Worm (Caenorhabditis elegans): ENCODE results near the gene F11G11.4.
A peak's percentile ranks its signal among the peaks of the same experiment; 100 is the strongest.
"Not testable (repeated sequence)": the region's sequence is repeated elsewhere in the genome, so short reads cannot be mapped to it uniquely, and the experiment has no call there.

Gene F11G11.4

ce11 chrII:4821739-4822138 lies 38.7 kb upstream of the F11G11.4 start, which contains the start of gene lact-5 (continued):
- no peak for TF ChIP-seq ceh-8 (GFP tag; optimal IDR thresholded peaks at IDR 0.05)
- TF ChIP-seq unc-98 (GFP tag; IDR thresholded peaks at IDR 0.05): no peak
- peak in 1 of 2 experiments; percentile 12 for TF ChIP-seq lsy-2 (tag; optimal IDR thresholded peaks at IDR 0.05)
- no peak for TF ChIP-seq zag-1 (tag; optimal IDR thresholded peaks at IDR 0.05)
- no peak for TF ChIP-seq nhr-12 (tag; optimal IDR thresholded peaks at IDR 0.05)
- no peak for TF ChIP-seq skn-1 (tag; optimal IDR thresholded peaks at IDR 0.05)
- no peak for TF ChIP-seq mef-2 (tag; optimal IDR thresholded peaks at IDR 0.05)
- TF ChIP-seq nhr-28 (tag; optimal IDR thresholded peaks at IDR 0.05): no peak

ce11 chrII:4822610-4823009 lies 37.8 kb upstream of the F11G11.4 start:
- TF ChIP-seq C16A3.4 (tag; optimal IDR thresholded peaks at IDR 0.05) (no peak), blmp-1 (tag; optimal IDR thresholded peaks at IDR 0.05) (peak; percentile 58), efl-1 (optimal IDR thresholded peaks at IDR 0.05) (no peak), efl-1 (GFP tag; optimal IDR thresholded peaks at IDR 0.05 in 1 of 2) (peak in 1 of 2 experiments; percentile 79), fkh-4 (tag; optimal IDR thresholded peaks at IDR 0.05; ENCODE audit: borderline replicate concordance) (no peak)

- TF ChIP-seq lin-13 (GFP tag; optimal IDR thresholded peaks at IDR 0.05); ceh-90 (tag; optimal IDR thresholded peaks at IDR 0.05); unc-62 (GFP tag; optimal IDR thresholded peaks at IDR 0.05): not testable (repeated sequence)
These were observed 35.3 kb upstream of the F11G11.4 start, which contains the start of the genes C33F10.8 and msp-40 for ce11 chrII:4825133-4825532. Gene C33F10.8 (minus strand): TSS chrII:4825233. Gene msp-40 (plus strand): TSS chrII:4825414.

- no peak for TF ChIP-seq nhr-76 (tag; optimal IDR thresholded peaks at IDR 0.05)
- TF ChIP-seq lin-39 (tag; optimal IDR thresholded peaks at IDR 0.05): peak; percentile 44
- TF ChIP-seq C04F5.9 (tag; optimal IDR thresholded peaks at IDR 0.05): no peak
- peak; percentile 8; the same call in 1 of the 2 replicates for TF ChIP-seq isw-1 (GFP tag; IDR thresholded peaks at IDR 0.05)
- TF ChIP-seq jun-1 (tag; optimal IDR thresholded peaks at IDR 0.05): no peak
- no peak for TF ChIP-seq hlh-17 (GFP tag; optimal IDR thresholded peaks at IDR 0.05; ENCODE audit: borderline replicate concordance)
- TF ChIP-seq snu-23 (GFP tag; optimal IDR thresholded peaks at IDR 0.05): no peak
- peak; percentile 27 for TF ChIP-seq lir-3 (tag; optimal IDR thresholded peaks at IDR 0.05; ENCODE audit: poor library complexity)
- peak; percentile 52 for TF ChIP-seq nhr-19 (GFP tag; conservative IDR thresholded peaks at IDR 0.05)
- TF ChIP-seq tlp-1 (tag; optimal IDR thresholded peaks at IDR 0.05): no peak
- no peak for TF ChIP-seq nhr-11 (tag; optimal IDR thresholded peaks at IDR 0.05)
- TF ChIP-seq vab-15 (tag; optimal IDR thresholded peaks at IDR 0.05): no peak
- peak; percentile 51 for TF ChIP-seq blmp-1 (tag; optimal IDR thresholded peaks at IDR 0.05)
- peak in 1 of 6 experiments; percentile 34 for TF ChIP-seq elt-3 (tag; optimal IDR thresholded peaks at IDR 0.05)
- TF ChIP-seq fos-1 (tag; optimal IDR thresholded peaks at IDR 0.05): no peak
- TF ChIP-seq unc-86 (tag; optimal IDR thresholded peaks at IDR 0.05): peak; percentile 21
- no peak for TF ChIP-seq lin-13 (GFP tag; optimal IDR thresholded peaks at IDR 0.05)
- peak; percentile 46 for TF ChIP-seq nhr-90 (tag; optimal IDR thresholded peaks at IDR 0.05; ENCODE audit: poor library complexity)
- no peak for TF ChIP-seq mef-2 (tag; optimal IDR thresholded peaks at IDR 0.05)
- no peak for TF ChIP-seq nhr-71 (tag; optimal IDR thresholded peaks at IDR 0.05)
- TF ChIP-seq skn-1 (tag; optimal IDR thresholded peaks at IDR 0.05): no peak
- TF ChIP-seq mdl-1 (tag; optimal IDR thresholded peaks at IDR 0.05): no peak
- TF ChIP-seq lin-14 (GFP tag; optimal IDR thresholded peaks at IDR 0.05): no peak
- no peak for TF ChIP-seq alr-1 (tag; optimal IDR thresholded peaks at IDR 0.05; ENCODE audit: borderline replicate concordance)
- no peak for TF ChIP-seq pax-3 (tag; optimal IDR thresholded peaks at IDR 0.05)
- no peak for TF ChIP-seq egl-27 (tag; optimal IDR thresholded peaks at IDR 0.05)
- no peak for TF ChIP-seq grh-1 (GFP tag; IDR thresholded peaks at IDR 0.05)
- TF ChIP-seq ceh-88 (GFP tag; IDR thresholded peaks at IDR 0.05): no peak
- no peak for TF ChIP-seq ceh-90 (tag; optimal IDR thresholded peaks at IDR 0.05)
- TF ChIP-seq snpc-4 (tag; optimal IDR thresholded peaks at IDR 0.05): peak; percentile 44
- peak; percentile 64 for TF ChIP-seq xbp-1 (tag; optimal IDR thresholded peaks at IDR 0.05)
- TF ChIP-seq nhr-85 (tag): peak; percentile 80
- TF ChIP-seq lin-15B (tag; optimal IDR thresholded peaks at IDR 0.05): peak; percentile 21
- no peak for TF ChIP-seq ces-1 (GFP tag; optimal IDR thresholded peaks at IDR 0.05)
These were observed 32.4 kb upstream of the F11G11.4 start, which contains the start of the genes fbxb-88 and tbck-1 for ce11 chrII:4827734-4828609. Gene fbxb-88 (minus strand): TSS chrII:4827884. Gene tbck-1 (plus strand): TSS chrII:4828559.
